Fruit fly (Drosophila melanogaster) whole organism, prepupa: ENCODE results near the gene CG6983.
A peak's percentile ranks its signal among the peaks of the same experiment; 100 is the strongest.

Source experiments
- Blimp-1 ChIP-seq: fragments of 200-800 bp; sonication (Bioruptor generic); optimal IDR thresholded peaks from 3 replicates; lab custom pipeline; 2017; ENCODE audit warnings: missing biosample characterization, missing genetic modification characterization, mild to moderate bottlenecking, moderate library complexity, missing genetic modification reagents
- CG10631 ChIP-seq: fragments of 200-800 bp; sonication (Bioruptor generic); optimal IDR thresholded peaks from 2 replicates; lab custom pipeline; 2016; ENCODE audit warnings: missing biosample characterization, missing genetic modification characterization
- CG10669 ChIP-seq: fragments of 200-800 bp; sonication (Bioruptor generic); optimal IDR thresholded peaks from 3 replicates; lab custom pipeline; 2018; ENCODE audit warnings: missing biosample characterization, mild to moderate bottlenecking, missing genetic modification characterization, moderate library complexity
- CG11294 ChIP-seq: fragments of 200-800 bp; sonication (Bioruptor generic); IDR thresholded peaks from 2 replicates; pipeline ENCODE4 v1.3.6; 2022; ENCODE audit warnings: missing biosample characterization, missing genetic modification characterization
- CG11762 ChIP-seq: fragments of 200-800 bp; sonication (Bioruptor generic); optimal IDR thresholded peaks from 3 replicates; lab custom pipeline; 2016; ENCODE audit warnings: missing biosample characterization, missing genetic modification characterization; ENCODE audit not compliant: insufficient read depth
- CG11902 ChIP-seq: fragments of 200-800 bp; sonication (Bioruptor generic); optimal IDR thresholded peaks from 3 replicates; lab custom pipeline; 2016; ENCODE audit warnings: missing biosample characterization, missing genetic modification characterization
- CG15336 ChIP-seq: fragments of 200-800 bp; sonication (Bioruptor generic); IDR thresholded peaks from 2 replicates; pipeline ENCODE4 v1.3.6; 2022; ENCODE audit warnings: missing biosample characterization, missing genetic modification characterization
- CG1621 ChIP-seq: fragments of 200-800 bp; sonication (Bioruptor generic); optimal IDR thresholded peaks from 3 replicates; lab custom pipeline; 2018; ENCODE audit warnings: missing biosample characterization, mild to moderate bottlenecking, missing genetic modification characterization
- CG16779 ChIP-seq: fragments of 200-800 bp; sonication (Bioruptor generic); optimal IDR thresholded peaks from 3 replicates; lab custom pipeline; 2017; ENCODE audit warnings: missing biosample characterization, mild to moderate bottlenecking, missing genetic modification characterization
- CG3032 ChIP-seq: fragments of 200-800 bp; optimal IDR thresholded peaks from 2 replicates; lab custom pipeline; 2019; ENCODE audit warnings: missing biosample characterization, mild to moderate bottlenecking, missing genetic modification characterization, moderate library complexity
- CG31627 ChIP-seq: fragments of 200-800 bp; sonication (Bioruptor generic); optimal IDR thresholded peaks from 3 replicates; lab custom pipeline; 2016; ENCODE audit warnings: missing biosample characterization, missing genetic modification characterization
- CG32006 ChIP-seq: fragments of 200-800 bp; sonication (Bioruptor generic); optimal IDR thresholded peaks from 3 replicates; lab custom pipeline; 2017; ENCODE audit warnings: missing biosample characterization, mild to moderate bottlenecking, missing genetic modification characterization
- CG34406 ChIP-seq: fragments of 200-800 bp; sonication (Bioruptor generic); optimal IDR thresholded peaks from 3 replicates; lab custom pipeline; 2016; ENCODE audit warnings: missing biosample characterization, missing genetic modification characterization
- CG3919 ChIP-seq: fragments of 200-800 bp; sonication (Bioruptor generic); optimal IDR thresholded peaks from 3 replicates; lab custom pipeline; 2016; ENCODE audit warnings: missing biosample characterization, missing genetic modification characterization
- CG4318 ChIP-seq: fragments of 200-800 bp; sonication (Bioruptor generic); optimal IDR thresholded peaks from 3 replicates; lab custom pipeline; 2017; ENCODE audit warnings: missing biosample characterization, mild to moderate bottlenecking, missing genetic modification characterization
- CG6276 ChIP-seq: fragments of 200-800 bp; sonication (Bioruptor generic); optimal IDR thresholded peaks from 2 replicates; lab custom pipeline; 2017; ENCODE audit warnings: missing biosample characterization, mild to moderate bottlenecking, missing genetic modification characterization
- CG6808 ChIP-seq: fragments of 200-800 bp; sonication (Bioruptor generic); optimal IDR thresholded peaks from 3 replicates; lab custom pipeline; 2017; ENCODE audit warnings: missing biosample characterization, missing genetic modification characterization, mild to moderate bottlenecking, moderate library complexity, missing genetic modification reagents
- CG6854 ChIP-seq: fragments of 200-800 bp; sonication (Bioruptor generic); optimal IDR thresholded peaks from 2 replicates; lab custom pipeline; 2017; ENCODE audit warnings: missing biosample characterization, mild to moderate bottlenecking, missing genetic modification characterization
- CG7368 ChIP-seq: fragments of 200-800 bp; sonication (Bioruptor generic); optimal IDR thresholded peaks from 3 replicates; lab custom pipeline; 2016; ENCODE audit warnings: missing biosample characterization, missing genetic modification characterization
- CG8119 ChIP-seq: fragments of 200-800 bp; sonication (Bioruptor generic); IDR thresholded peaks from 3 replicates; pipeline ENCODE4 v1.3.6; 2022; ENCODE audit warnings: missing biosample characterization, missing genetic modification characterization
- CG8632 ChIP-seq: fragments of 200-800 bp; sonication (Bioruptor generic); optimal IDR thresholded peaks from 3 replicates; lab custom pipeline; 2016; ENCODE audit warnings: missing biosample characterization, missing genetic modification characterization
- CG9139 ChIP-seq: fragments of 200-800 bp; sonication (Bioruptor generic); optimal IDR thresholded peaks from 3 replicates; lab custom pipeline; 2017; ENCODE audit warnings: missing biosample characterization, mild to moderate bottlenecking, missing genetic modification characterization
- Eip78C ChIP-seq: fragments of 200-800 bp; sonication (Bioruptor generic); peaks from one replicate; lab custom pipeline; 2016; ENCODE audit warnings: missing biosample characterization, missing genetic modification characterization
- Eip93F ChIP-seq: fragments of 200-800 bp; sonication (Bioruptor generic); optimal IDR thresholded peaks from 2 replicates; lab custom pipeline; 2016; ENCODE audit warnings: missing biosample characterization, mild to moderate bottlenecking, missing genetic modification characterization
- Ets96B ChIP-seq: fragments of 200-800 bp; optimal IDR thresholded peaks from 2 replicates; lab custom pipeline; 2019; ENCODE audit warnings: missing biosample characterization, mild to moderate bottlenecking, missing genetic modification characterization, moderate library complexity
- Gug ChIP-seq: fragments of 200-800 bp; sonication (Bioruptor generic); IDR thresholded peaks from 2 replicates; pipeline ENCODE4 v1.3.6; 2022; ENCODE audit warnings: missing biosample characterization, missing genetic modification characterization
- Hr38 ChIP-seq: sonication (Bioruptor generic); optimal IDR thresholded peaks from 2 replicates; lab custom pipeline; 2016; ENCODE audit warnings: missing biosample characterization, missing genetic modification characterization
- Hr39 ChIP-seq: fragments of 200-800 bp; sonication (Bioruptor generic); optimal IDR thresholded peaks from 2 replicates; lab custom pipeline; 2016; ENCODE audit warnings: missing biosample characterization, missing genetic modification characterization
- Hr4 ChIP-seq: fragments of 200-800 bp; sonication (Bioruptor generic); optimal IDR thresholded peaks from 3 replicates; lab custom pipeline; 2016; ENCODE audit warnings: missing biosample characterization, missing genetic modification characterization
- Lpt ChIP-seq: fragments of 200-800 bp; sonication (Bioruptor generic); optimal IDR thresholded peaks from 3 replicates; lab custom pipeline; 2016; ENCODE audit warnings: missing biosample characterization, missing genetic modification characterization
- Met ChIP-seq: fragments of 200-800 bp; sonication (Bioruptor generic); optimal IDR thresholded peaks from 3 replicates; lab custom pipeline; 2016; ENCODE audit warnings: missing biosample characterization, missing genetic modification characterization
- OdsH ChIP-seq: fragments of 200-800 bp; sonication (Bioruptor generic); optimal IDR thresholded peaks from 3 replicates; lab custom pipeline; 2016; ENCODE audit warnings: missing biosample characterization, missing genetic modification characterization
- Smox ChIP-seq: fragments of 200-800 bp; sonication (Bioruptor generic); optimal IDR thresholded peaks from 3 replicates; lab custom pipeline; 2016; ENCODE audit warnings: missing biosample characterization, missing genetic modification characterization
- Sox102F ChIP-seq: fragments of 200-800 bp; sonication (Bioruptor generic); optimal IDR thresholded peaks from 2 replicates; lab custom pipeline; 2016; ENCODE audit warnings: missing biosample characterization, mild to moderate bottlenecking, missing genetic modification characterization
- cyc ChIP-seq: fragments of 200-800 bp; sonication (Bioruptor generic); optimal IDR thresholded peaks from 3 replicates; lab custom pipeline; 2016; ENCODE audit warnings: missing biosample characterization, missing genetic modification characterization
- eg ChIP-seq: fragments of 200-800 bp; sonication (Bioruptor generic); IDR thresholded peaks from 3 replicates; pipeline ENCODE4 v1.3.6; 2022; ENCODE audit warnings: missing biosample characterization, missing genetic modification characterization
- fd59A ChIP-seq: fragments of 200-800 bp; sonication (Bioruptor generic); optimal IDR thresholded peaks from 2 replicates; lab custom pipeline; 2017; ENCODE audit warnings: missing biosample characterization, mild to moderate bottlenecking, missing genetic modification characterization, missing genetic modification reagents
- fkh ChIP-seq: fragments of 200-800 bp; sonication (Bioruptor generic); optimal IDR thresholded peaks from 3 replicates; lab custom pipeline; 2017; ENCODE audit warnings: missing biosample characterization, mild to moderate bottlenecking, missing genetic modification characterization, moderate library complexity
- lz ChIP-seq: fragments of 200-800 bp; sonication (Bioruptor generic); optimal IDR thresholded peaks from 3 replicates; lab custom pipeline; 2016; ENCODE audit warnings: missing biosample characterization, missing genetic modification characterization
- net ChIP-seq: fragments of 200-800 bp; sonication (Bioruptor generic); optimal IDR thresholded peaks from 3 replicates; lab custom pipeline; 2016; ENCODE audit warnings: missing biosample characterization, missing genetic modification characterization
- pdm3 ChIP-seq: fragments of 200-800 bp; sonication (Bioruptor generic); optimal IDR thresholded peaks from 3 replicates; lab custom pipeline; 2016; ENCODE audit warnings: missing biosample characterization, missing genetic modification characterization
- ss ChIP-seq, 2 experiments: fragments of 200-800 bp; sonication (Bioruptor generic); optimal IDR thresholded peaks; 2 replicates in 1 of 2; 3 replicates in 1 of 2; lab custom pipeline; 2017 to 2018; ENCODE audit warnings: mild to moderate bottlenecking in 2 of 2, missing biosample characterization in 2 of 2, missing genetic modification characterization in 2 of 2, moderate library complexity in 1 of 2
- svp ChIP-seq: fragments of 200-800 bp; sonication (Bioruptor generic); peaks from one replicate; lab custom pipeline; 2016; ENCODE audit warnings: missing biosample characterization, missing genetic modification characterization
- topi ChIP-seq: fragments of 200-800 bp; sonication (Bioruptor generic); optimal IDR thresholded peaks from 3 replicates; lab custom pipeline; 2016; ENCODE audit warnings: missing biosample characterization, missing genetic modification characterization
- vri ChIP-seq: fragments of 200-800 bp; sonication (Bioruptor generic); optimal IDR thresholded peaks from 3 replicates; lab custom pipeline; 2016; ENCODE audit warnings: missing biosample characterization, mild to moderate bottlenecking, missing genetic modification characterization

CG6983 gene

DNA sequence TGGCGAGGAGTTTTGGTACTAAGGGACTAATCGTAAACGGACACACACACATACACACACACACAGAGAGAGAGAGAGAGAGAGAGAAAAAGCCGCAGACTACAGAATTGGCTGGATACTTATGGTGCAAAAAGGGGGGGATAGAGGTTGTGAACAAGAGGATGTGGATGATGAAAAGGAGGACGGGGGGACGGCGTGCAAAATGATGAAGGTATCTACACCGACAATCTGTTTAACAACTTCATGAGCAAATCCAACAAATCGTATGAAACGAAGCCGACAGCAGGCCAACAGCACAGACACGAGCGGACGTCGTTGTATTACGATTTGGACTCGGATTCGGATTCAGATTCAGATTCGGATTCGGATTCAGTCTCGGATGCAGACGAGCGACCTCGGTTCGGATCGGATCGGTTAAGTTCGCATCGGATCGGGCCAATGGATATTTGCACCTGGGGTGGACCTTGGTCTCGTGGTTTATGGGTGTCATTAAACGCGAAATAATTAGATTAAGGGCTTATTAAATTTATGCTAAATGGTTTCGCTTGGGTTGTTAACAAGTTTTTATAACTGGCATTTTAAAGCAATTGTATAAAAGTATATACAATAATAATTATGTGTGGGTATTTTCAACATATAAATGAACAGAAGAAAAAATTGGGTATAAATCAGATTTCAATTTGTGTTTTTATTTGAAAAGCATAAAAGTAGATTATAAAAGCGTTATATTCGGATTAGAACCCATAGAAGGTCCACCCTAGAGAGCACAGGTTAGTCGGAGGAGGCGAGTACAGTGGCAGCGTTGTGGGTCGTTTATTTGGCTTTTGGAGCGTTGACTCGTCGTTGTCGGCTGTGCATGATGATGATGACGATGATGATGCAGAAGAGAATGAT lies 6.1 kb upstream of the CG6983 start (continued):
- TF ChIP-seq CG11902 (GFP tag; lab: Kevin White, UChicago) (peak; percentile 89), CG10631 (GFP tag; lab: Kevin White, UChicago) (peak; percentile 95), CG31627 (peak; percentile 89), fkh (peak; percentile 74), CG10669 (GFP tag; lab: Kevin White, UChicago) (peak; percentile 95), CG3919 (GFP tag; lab: Kevin White, UChicago) (peak; percentile 98), topi (GFP tag; lab: Kevin White, UChicago) (peak; percentile 94), Ets96B (tag; lab: Kevin White, UChicago) (peak; percentile 97), cyc (GFP tag; lab: Kevin White, UChicago) (peak; percentile 90), CG32006 (GFP tag; lab: Kevin White, UChicago) (peak; percentile 95)

DNA sequence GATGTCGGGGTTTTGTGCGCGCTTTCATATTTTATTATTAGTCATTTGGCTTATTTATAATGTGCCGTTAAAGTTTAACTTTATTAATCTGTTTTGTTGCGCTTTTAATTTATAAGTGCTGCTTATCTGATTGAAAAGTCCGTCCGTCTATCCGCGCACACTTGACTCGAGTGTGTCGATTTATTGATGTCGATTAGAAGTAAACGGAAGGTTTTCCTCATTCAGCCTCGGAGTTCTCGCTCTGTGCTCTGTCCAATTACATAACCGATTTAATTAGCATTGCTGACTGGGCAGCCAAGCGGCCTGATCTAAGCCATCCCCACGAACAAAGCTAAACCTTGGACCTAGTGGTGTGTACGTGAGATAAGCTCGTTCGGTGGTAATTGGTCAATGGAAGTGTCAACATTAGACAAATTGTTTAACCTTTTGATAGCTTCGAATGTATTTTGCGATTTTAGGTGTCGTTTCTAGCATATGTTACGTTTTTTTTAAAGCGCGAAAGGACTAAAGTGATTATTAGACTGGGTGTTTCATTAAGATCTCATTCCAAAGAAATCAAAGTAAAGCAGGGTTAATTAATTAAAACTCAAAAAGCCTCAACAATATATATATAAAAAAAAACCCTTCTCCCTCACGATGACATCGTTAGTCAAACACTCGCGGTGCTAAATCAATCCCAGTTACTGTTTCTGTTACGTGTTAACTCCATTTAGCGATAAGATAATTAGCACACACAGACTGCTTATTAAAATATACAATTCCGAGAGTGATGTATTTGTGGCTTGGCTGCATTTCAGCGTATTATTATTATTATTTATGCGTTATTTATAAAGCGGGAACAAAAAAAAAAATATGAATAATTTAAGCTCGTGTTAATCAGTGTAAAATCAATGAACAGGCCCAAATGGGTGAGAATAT lies 4.5 kb upstream of the CG6983 start:
- TF ChIP-seq CG9139 (GFP tag; lab: Kevin White, UChicago) (no peak), CG3919 (GFP tag; lab: Kevin White, UChicago) (no peak), Eip78C (GFP tag; lab: Kevin White, UChicago) (peak; percentile 21), fd59A (GFP tag; lab: Kevin White, UChicago) (no peak), net (GFP tag; lab: Kevin White, UChicago) (no peak), CG15336 (GFP tag; lab: Robert Waterston, UW) (no peak), Hr39 (GFP tag; lab: Kevin White, UChicago) (no peak), Eip93F (GFP tag; lab: Kevin White, UChicago) (peak; percentile 15), CG1621 (tag; lab: Kevin White, UChicago) (no peak), Met (GFP tag; lab: Kevin White, UChicago) (no peak), CG3032 (tag; lab: Kevin White, UChicago) (no peak), lz (GFP tag; lab: Kevin White, UChicago) (no peak), Sox102F (GFP tag; lab: Kevin White, UChicago) (peak; percentile 29), pdm3 (peak; percentile 0), ss (GFP tag; optimal IDR thresholded peaks at IDR 0.05; lab: Kevin White, UChicago) (no peak), svp (GFP tag; lab: Kevin White, UChicago) (peak; percentile 73), CG8119 (no peak), Blimp-1 (no peak), CG10631 (GFP tag; lab: Kevin White, UChicago) (no peak), eg (no peak), CG11902 (GFP tag; lab: Kevin White, UChicago) (no peak), OdsH (no peak), vri (GFP tag; lab: Kevin White, UChicago) (peak; percentile 70), CG11294 (no peak), CG16779 (tag; lab: Kevin White, UChicago) (no peak), CG32006 (GFP tag; lab: Kevin White, UChicago) (no peak), Hr38 (GFP tag; lab: Kevin White, UChicago) (no peak), Lpt (GFP tag; lab: Kevin White, UChicago) (no peak), CG31627 (no peak), CG6854 (GFP tag; lab: Kevin White, UChicago) (no peak), CG4318 (GFP tag; lab: Kevin White, UChicago) (no peak), Hr4 (GFP tag; lab: Kevin White, UChicago) (no peak), CG6276 (GFP tag; lab: Kevin White, UChicago) (no peak), CG34406 (GFP tag; lab: Kevin White, UChicago) (no peak), Ets96B (tag; lab: Kevin White, UChicago) (no peak), CG8632 (GFP tag; lab: Kevin White, UChicago) (no peak), Smox (no peak), CG7368 (no peak), cyc (GFP tag; lab: Kevin White, UChicago) (no peak), CG6808 (GFP tag; lab: Kevin White, UChicago) (no peak), Gug (GFP tag; lab: Robert Waterston, UW) (0 out of 2 replicates have a peak, but pooled peaks have one; percentile 11), fkh (peak; percentile 16), CG11762 (GFP tag; lab: Kevin White, UChicago) (no peak)
